Fruit fly (Drosophila melanogaster): ENCODE results near the gene CG8664.

CG8664 gene

DNA sequence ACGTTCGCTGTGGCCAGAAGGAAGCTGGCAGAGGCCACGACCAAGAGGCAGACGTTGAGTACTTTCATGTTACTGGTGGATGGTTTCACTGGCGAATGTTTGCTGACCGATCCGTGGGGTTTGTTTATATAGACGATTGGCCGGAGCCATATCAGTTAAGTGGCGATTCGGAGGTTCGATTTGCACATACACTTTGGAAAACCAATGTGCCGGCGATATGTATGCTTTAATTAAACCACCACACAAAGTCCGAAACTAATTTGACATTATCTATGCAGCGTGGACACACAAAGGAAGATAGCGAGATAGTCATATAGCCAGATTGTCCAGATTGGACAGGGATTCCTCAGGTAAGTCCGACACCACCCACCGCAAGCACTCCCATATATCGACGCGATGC, at the start of gene CG8664:
TSS of gene CG8664 (minus strand) at position 101 of the 400 bp plus-strand sequence.
- no peak for TF ChIP-seq CG8478 (optimal IDR thresholded peaks at IDR 0.05)
- TF ChIP-seq EcR (GFP tag; optimal IDR thresholded peaks at IDR 0.05): no peak
- TF ChIP-seq Dll (optimal IDR thresholded peaks at IDR 0.05): no peak
- TF ChIP-seq usp (GFP tag; optimal IDR thresholded peaks at IDR 0.05): no peak
- no peak for TF ChIP-seq psq (optimal IDR thresholded peaks at IDR 0.05)
- TF ChIP-seq pan (optimal IDR thresholded peaks at IDR 0.05): no peak

DNA sequence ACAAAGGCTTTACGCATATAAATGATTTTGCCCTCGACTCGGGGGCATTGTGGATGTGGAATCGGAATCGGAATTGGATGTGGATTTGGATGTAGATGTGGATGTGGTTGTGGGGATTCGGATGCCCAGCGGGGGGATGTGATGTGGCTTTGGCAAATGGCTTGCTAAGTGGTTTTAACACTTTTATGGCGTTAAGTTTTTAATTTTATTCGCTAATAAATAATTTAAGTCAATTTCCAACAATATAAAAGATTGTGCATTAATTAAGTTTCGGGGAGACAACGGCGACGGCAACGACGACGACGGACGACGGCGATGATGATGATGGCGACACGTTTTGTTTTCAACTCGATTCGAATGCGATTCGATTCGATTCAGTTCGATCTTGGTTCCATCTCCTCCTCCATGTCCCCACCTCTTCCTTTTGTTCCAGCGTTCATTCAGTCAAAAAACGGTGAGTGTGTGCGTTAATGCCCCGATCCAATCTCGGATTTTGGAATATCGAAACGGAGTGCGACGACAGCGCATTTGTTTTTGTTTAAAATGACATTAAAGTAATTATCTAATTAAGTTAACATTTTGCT, 48.2 kb upstream of the CG8664 start:
- TF ChIP-seq CG8478 (optimal IDR thresholded peaks at IDR 0.05) (no peak), usp (GFP tag; optimal IDR thresholded peaks at IDR 0.05) (no peak)

DNA sequence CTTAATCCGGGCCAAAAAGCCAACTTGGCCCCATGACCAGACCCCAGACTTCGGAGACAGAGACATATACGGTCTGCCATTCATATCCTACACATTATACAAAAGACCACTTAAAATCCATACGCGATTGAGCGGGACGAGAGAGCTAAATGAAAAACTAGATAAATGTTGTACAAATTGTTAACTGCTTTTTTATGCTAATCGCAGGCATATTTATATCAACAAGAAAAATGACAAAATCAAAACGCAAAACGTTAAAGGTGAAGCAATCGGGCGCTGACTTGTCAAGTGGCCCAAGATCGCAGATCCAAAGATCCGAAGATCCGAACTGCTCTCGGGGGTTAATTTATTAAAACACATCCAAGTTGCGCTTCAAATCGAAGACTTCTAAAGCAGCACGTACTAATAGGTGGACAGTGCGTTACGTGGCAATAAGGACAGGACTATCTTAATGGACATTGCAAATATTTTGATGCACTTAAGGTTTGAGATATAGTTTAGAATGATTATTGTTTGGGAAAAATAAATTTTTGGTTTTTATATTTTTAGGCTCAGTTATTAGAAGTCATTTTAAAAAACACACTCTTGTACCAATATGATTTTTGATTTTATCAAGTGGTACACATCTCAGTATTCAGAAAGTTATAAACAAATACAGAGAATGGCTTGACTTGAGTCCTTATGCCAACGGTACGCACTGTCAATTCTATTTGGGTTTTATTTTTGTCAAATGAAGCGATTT, 47.6 kb upstream of the CG8664 start:
- TF ChIP-seq pan (optimal IDR thresholded peaks at IDR 0.05): no peak
- TF ChIP-seq EcR (GFP tag; optimal IDR thresholded peaks at IDR 0.05): no peak
- TF ChIP-seq CG8478 (optimal IDR thresholded peaks at IDR 0.05): no peak
- TF ChIP-seq Dll (optimal IDR thresholded peaks at IDR 0.05): no peak
- no peak for TF ChIP-seq psq (optimal IDR thresholded peaks at IDR 0.05)
- no peak for TF ChIP-seq usp (GFP tag; optimal IDR thresholded peaks at IDR 0.05)

DNA sequence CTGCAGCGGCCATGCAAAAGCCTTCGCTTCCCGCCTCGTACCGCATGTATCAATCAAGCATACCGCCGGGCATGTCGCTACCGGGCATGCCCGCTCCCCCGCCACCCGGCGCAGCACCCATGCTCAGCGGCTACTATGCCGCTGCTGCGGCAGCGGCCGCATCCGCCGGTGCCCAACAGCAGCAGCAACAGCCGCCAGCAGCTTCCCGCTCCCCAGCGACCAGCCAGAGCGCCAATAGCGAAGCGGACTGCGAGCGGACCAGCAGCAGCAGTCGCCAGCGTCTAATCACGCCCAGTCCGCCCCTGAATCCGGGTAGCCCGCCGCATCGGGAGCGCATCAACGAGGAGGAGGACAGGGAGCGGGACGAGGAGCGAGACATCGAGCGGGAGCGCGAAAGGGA, 40.3 kb upstream of the CG8664 start:
- TF ChIP-seq usp (GFP tag; optimal IDR thresholded peaks at IDR 0.05) (no peak), Dll (optimal IDR thresholded peaks at IDR 0.05) (no peak), pan (optimal IDR thresholded peaks at IDR 0.05) (no peak), EcR (GFP tag; optimal IDR thresholded peaks at IDR 0.05) (no peak), CG8478 (optimal IDR thresholded peaks at IDR 0.05) (no peak), psq (optimal IDR thresholded peaks at IDR 0.05) (no peak)

DNA sequence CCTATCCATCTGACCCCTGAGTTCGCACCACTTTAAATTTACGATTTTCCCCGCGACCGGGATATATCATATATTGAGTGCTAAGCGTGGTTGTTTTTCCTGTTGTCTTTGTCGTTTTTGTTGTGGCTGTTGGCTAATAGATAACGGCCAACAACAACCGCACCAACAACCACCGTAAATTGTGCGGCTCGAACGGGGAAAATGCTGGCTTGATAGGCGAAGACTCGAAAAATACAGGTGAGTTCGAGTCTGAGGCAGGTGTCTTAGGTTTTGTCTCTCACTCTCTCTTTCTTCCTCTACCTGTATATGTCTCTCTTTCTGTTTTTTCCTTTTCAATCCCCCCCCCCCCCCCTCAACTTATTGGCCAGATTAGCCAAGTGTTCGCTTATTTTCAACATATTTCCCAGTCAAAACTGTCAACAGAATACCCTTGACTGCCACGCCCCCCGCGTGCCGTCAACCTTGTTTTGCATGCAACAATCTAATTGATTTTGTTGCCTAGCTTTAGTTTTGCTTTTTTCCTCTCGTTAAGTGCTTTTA, 34.3 kb upstream of the CG8664 start:
- TF ChIP-seq usp (GFP tag; optimal IDR thresholded peaks at IDR 0.05): no peak
- TF ChIP-seq psq (optimal IDR thresholded peaks at IDR 0.05): no peak
- TF ChIP-seq CG8478 (optimal IDR thresholded peaks at IDR 0.05): no peak
- TF ChIP-seq pan (optimal IDR thresholded peaks at IDR 0.05): no peak
- TF ChIP-seq Dll (optimal IDR thresholded peaks at IDR 0.05): no peak
- no peak for TF ChIP-seq EcR (GFP tag; optimal IDR thresholded peaks at IDR 0.05)

DNA sequence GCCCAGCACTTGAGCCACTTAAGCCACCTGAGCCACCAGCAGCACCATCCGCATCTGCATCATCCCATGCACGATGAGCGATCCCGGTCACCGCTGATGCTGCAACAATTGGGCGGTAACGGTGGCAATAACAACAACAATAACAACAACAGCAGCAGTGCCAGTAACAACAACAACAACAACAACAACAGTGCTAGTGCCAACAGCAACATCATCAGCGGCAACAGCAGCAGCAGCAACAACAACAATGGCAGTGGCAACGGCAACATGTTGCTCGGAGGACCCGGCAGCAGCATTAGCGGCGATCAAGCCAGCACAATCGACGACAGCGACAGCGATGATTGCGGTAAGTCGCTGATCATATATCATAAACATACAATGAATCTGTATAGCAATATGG, 33.0 kb upstream of the CG8664 start:
- TF ChIP-seq pan (optimal IDR thresholded peaks at IDR 0.05): no peak
- no peak for TF ChIP-seq psq (optimal IDR thresholded peaks at IDR 0.05)
- no peak for TF ChIP-seq CG8478 (optimal IDR thresholded peaks at IDR 0.05)
- TF ChIP-seq Dll (optimal IDR thresholded peaks at IDR 0.05): no peak
- no peak for TF ChIP-seq usp (GFP tag; optimal IDR thresholded peaks at IDR 0.05)
- TF ChIP-seq EcR (GFP tag; optimal IDR thresholded peaks at IDR 0.05): no peak

DNA sequence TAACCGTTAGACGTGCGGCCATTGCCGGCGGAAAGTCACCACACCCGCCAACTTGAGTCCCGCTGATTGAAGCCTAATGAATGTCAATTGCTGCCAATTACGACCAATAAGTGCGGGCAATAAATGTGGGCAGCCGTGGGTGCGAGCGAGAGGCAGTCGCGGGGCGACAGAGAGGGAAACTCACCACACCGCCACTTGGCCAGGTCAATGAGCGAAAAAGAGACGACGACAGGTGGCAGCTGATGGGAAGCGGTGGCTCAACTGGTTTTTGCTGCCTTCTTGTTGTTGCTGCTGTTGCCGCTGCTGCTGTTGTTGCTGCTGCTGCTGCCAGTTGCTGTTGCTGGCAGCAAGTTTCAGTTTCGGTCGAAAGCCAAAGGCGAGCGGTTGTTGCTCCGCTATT, 31.7 kb upstream of the CG8664 start, which contains the start of gene B-H2:
TSS of gene B-H2 (plus strand) at position 369 of the 400 bp plus-strand sequence.
- TF ChIP-seq CG8478 (optimal IDR thresholded peaks at IDR 0.05) (peak; percentile 63), Dll (optimal IDR thresholded peaks at IDR 0.05) (peak; percentile 87), pan (optimal IDR thresholded peaks at IDR 0.05) (no peak)

DNA sequence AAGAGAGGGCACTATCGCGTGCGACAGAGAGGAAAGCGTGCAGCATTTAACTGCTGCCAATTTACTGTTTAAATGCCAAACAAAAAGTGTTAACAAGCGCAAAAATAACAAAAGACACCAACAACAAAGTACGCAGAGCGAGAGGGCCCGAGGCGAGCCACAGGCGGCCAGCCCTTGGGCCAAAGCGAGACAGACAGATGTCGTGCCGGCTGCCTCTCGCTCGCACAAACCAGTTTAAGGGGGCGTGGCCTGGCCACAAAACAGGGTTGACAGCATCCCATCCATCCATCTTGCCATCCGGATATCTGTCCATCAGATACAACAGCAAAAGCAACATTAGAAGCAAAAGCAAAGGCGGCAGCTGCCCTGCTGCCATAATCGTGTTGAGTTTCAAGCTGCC, 30.8 kb upstream of the CG8664 start:
- no peak for TF ChIP-seq CG8478 (optimal IDR thresholded peaks at IDR 0.05)
- no peak for TF ChIP-seq pan (optimal IDR thresholded peaks at IDR 0.05)
- no peak for TF ChIP-seq Dll (optimal IDR thresholded peaks at IDR 0.05)
- no peak for TF ChIP-seq psq (optimal IDR thresholded peaks at IDR 0.05)
- TF ChIP-seq usp (GFP tag; optimal IDR thresholded peaks at IDR 0.05): no peak
- no peak for TF ChIP-seq EcR (GFP tag; optimal IDR thresholded peaks at IDR 0.05)

DNA sequence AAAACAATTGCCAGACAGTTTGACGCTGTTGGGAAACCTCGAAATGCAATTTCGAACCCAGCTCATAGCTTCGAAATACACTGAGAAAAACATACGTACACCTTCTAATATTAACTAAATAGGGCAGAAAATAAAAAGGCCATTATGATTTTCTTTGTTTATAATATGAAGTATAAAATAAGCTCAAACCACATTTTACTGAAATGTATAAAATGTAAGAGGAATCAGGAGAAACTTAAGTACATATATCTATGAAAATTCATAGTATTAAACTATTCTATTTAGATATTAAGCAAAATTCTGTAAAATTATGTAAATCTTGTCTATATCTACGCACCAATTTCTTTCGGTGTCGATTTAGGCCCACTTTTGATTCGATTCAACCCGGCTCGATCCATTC, 25.7 kb upstream of the CG8664 start:
- TF ChIP-seq EcR (GFP tag; optimal IDR thresholded peaks at IDR 0.05) (no peak), pan (optimal IDR thresholded peaks at IDR 0.05) (no peak), CG8478 (optimal IDR thresholded peaks at IDR 0.05) (no peak), usp (GFP tag; optimal IDR thresholded peaks at IDR 0.05) (no peak), Dll (optimal IDR thresholded peaks at IDR 0.05) (no peak), psq (optimal IDR thresholded peaks at IDR 0.05) (no peak)

DNA sequence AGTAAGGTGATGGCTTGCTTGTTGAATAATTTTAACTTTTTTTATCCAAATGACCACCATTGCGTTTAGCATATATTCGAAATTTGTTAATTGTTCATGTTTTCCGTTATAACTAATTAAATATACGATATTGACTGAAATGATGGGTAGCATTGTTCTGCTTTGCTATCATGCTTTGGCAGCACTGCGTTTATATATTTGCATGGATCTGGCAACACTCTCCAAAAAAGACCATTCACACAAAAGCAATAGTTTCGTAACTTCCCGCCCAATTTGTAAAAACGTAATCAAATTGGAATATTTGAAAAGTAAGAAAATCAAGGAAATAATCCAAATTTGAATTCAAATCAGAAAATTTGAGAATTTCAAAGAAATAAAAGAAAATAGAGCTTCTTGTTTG, 23.0 kb upstream of the CG8664 start:
- no peak for TF ChIP-seq Dll (optimal IDR thresholded peaks at IDR 0.05)
- no peak for TF ChIP-seq pan (optimal IDR thresholded peaks at IDR 0.05)
- no peak for TF ChIP-seq usp (GFP tag; optimal IDR thresholded peaks at IDR 0.05)
- TF ChIP-seq psq (optimal IDR thresholded peaks at IDR 0.05): no peak
- no peak for TF ChIP-seq CG8478 (optimal IDR thresholded peaks at IDR 0.05)
- TF ChIP-seq EcR (GFP tag; optimal IDR thresholded peaks at IDR 0.05): no peak

DNA sequence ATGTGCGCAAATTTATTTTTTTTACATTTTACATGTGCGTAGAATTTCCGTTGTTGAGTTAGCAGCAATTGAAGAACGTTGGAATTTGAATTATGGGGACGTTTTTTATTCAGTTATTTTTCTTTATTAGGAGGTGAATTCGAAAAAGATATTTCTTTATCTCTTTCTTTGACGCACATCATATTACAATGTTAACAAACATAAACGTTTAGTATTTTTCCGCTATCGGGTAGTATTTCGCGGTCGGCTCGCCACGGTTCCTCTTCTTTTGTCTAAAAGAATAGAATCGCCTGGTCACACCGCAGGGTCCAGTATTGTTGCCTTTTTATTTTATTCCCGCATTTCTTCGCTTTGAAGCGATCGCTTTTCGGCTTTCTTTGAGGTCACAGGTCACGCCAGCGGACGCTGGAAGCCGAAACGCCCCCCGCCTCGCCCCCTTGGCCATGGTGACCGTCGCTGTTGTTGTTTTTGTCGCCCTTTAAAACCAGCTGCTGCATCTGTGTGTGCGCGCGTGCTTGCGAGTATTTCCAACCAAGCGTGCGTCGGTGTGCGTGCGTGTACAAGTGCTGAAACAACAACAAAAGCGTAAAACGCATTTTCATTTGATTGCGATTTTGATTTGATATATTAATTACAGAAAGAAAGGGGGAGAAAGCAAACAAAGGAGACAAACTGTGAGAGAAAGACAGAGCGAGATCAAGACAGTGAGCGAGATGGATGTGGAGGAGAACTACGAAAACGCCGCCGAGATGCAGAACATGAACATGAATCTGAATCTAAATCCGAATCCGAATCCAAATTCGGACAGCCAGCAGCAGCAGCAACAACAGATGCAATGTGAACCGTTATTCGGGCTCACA, 19.9 kb upstream of the CG8664 start:
- TF ChIP-seq CG8478 (optimal IDR thresholded peaks at IDR 0.05) (no peak), pan (optimal IDR thresholded peaks at IDR 0.05) (no peak), psq (optimal IDR thresholded peaks at IDR 0.05) (no peak), EcR (GFP tag; optimal IDR thresholded peaks at IDR 0.05) (no peak), Dll (optimal IDR thresholded peaks at IDR 0.05) (no peak), usp (GFP tag; optimal IDR thresholded peaks at IDR 0.05) (no peak)

DNA sequence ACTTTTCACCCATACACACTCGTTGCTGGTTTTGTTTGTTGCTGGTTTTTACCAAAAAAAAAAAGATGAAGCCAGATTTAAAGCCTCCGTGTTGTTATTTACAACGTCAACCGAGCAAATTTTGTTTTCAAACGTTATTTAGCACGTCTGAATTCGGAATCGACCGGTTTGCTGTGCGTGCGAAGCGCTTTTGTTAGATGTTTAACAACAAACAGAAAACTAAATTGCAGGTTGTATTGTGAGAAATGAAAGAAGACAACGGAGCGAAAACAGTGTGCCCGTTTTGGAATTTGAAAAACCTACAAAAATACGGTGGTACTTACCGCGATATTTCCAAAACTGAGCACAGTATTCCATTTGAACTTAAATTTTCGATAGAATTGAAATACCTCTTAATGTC, 19.2 kb upstream of the CG8664 start, which contains the start of gene Fim:
TSS of gene Fim (minus strand) at position 225 of the 400 bp plus-strand sequence.
- no peak for TF ChIP-seq psq (optimal IDR thresholded peaks at IDR 0.05)
- TF ChIP-seq usp (GFP tag; optimal IDR thresholded peaks at IDR 0.05): no peak
- no peak for TF ChIP-seq EcR (GFP tag; optimal IDR thresholded peaks at IDR 0.05)
- TF ChIP-seq Dll (optimal IDR thresholded peaks at IDR 0.05): no peak
- TF ChIP-seq pan (optimal IDR thresholded peaks at IDR 0.05): no peak
- no peak for TF ChIP-seq CG8478 (optimal IDR thresholded peaks at IDR 0.05)

Data from whole organism.